Fruit fly (Drosophila melanogaster) ovary, adult (tissue): ENCODE data around the gene Sfp24Bb.

ENCODE experiments used
- CG17801 ChIP-seq: fragments of 200-800 bp; optimal IDR thresholded peaks from 2 replicates; lab custom pipeline; 2019; ENCODE audit warnings: missing biosample characterization, mild to moderate bottlenecking, missing genetic modification characterization, moderate library complexity; ENCODE audit not compliant: partially characterized antibody

Gene Sfp24Bb

dm6 chr2L:3631262-3632046 lies 38.1 kb downstream of the Sfp24Bb start:
- no peak for TF ChIP-seq CG17801 (GFP tag; lab: Kevin White, UChicago)

dm6 chr2L:3630763-3631162 lies 38.8 kb downstream of the Sfp24Bb start:
- TF ChIP-seq CG17801 (GFP tag; lab: Kevin White, UChicago): no peak

- no peak for TF ChIP-seq CG17801 (GFP tag; lab: Kevin White, UChicago)
These were observed 40.1 kb downstream of the Sfp24Bb start for dm6 chr2L:3629466-3629865.

DNA sequence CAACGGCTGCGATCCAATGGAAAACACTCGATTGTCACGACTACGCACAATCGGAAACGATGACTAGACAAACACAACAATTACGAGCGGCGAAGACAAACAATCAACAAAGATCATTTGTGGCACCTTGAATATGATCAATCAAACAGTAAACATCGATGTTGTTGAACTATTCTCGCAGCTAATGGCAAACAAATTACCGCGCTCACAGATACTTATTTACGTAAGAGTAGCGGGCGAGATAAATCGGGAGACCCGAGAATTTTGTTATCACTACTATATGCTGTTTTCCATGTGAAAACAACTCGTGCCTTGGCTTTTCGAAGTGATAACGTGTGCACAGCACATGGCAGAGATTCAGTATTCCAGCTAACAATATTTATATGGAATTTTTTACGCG lies 40.8 kb downstream of the Sfp24Bb start:
- TF ChIP-seq CG17801 (GFP tag; lab: Kevin White, UChicago): no peak

- TF ChIP-seq CG17801 (GFP tag; lab: Kevin White, UChicago): no peak
These were observed 44.8 kb downstream of the Sfp24Bb start for dm6 chr2L:3624784-3625183.

- no peak for TF ChIP-seq CG17801 (GFP tag; lab: Kevin White, UChicago)
These were observed 48.0 kb downstream of the Sfp24Bb start, which contains the start of gene CG15418 for dm6 chr2L:3621604-3622003. TSS of gene CG15418 (minus strand) at chr2L:3621704.
